Worm (Caenorhabditis elegans): ENCODE results near the gene Y57E12AL.2.

Y57E12AL.2 gene

ce11 chrV:7060396-7060795 lies 2.5 kb downstream of the Y57E12AL.2 start, which contains the start of the genes Y57E12AL.6 and Y57E12AL.1 (continued):
- TF ChIP-seq skn-1 (tag; optimal IDR thresholded peaks at IDR 0.05) (peak; percentile 95), nhr-25 (tag; optimal IDR thresholded peaks at IDR 0.05) (peak; percentile 90), pha-4 (tag; optimal IDR thresholded peaks at IDR 0.05) (peak; percentile 81), egl-5 (tag; optimal IDR thresholded peaks at IDR 0.05) (peak; percentile 78), nhr-67 (tag; optimal IDR thresholded peaks at IDR 0.05) (no peak), lsy-12 (tag; optimal IDR thresholded peaks at IDR 0.05) (peak; percentile 52), nhr-12 (tag; optimal IDR thresholded peaks at IDR 0.05) (no peak), ztf-11 (tag; optimal IDR thresholded peaks at IDR 0.05) (no peak), snpc-4 (tag; optimal IDR thresholded peaks at IDR 0.05) (peak; percentile 93)

ce11 chrV:7062790-7063189 lies 4.9 kb downstream of the Y57E12AL.2 start, which contains the start of gene tmem-258:
Gene tmem-258 (plus strand): TSS chrV:7063174.
- peak; percentile 50 for TF ChIP-seq snpc-4 (tag; optimal IDR thresholded peaks at IDR 0.05)

- no peak for TF ChIP-seq elt-1 (tag; optimal IDR thresholded peaks at IDR 0.05)
- TF ChIP-seq fkh-10 (GFP tag; optimal IDR thresholded peaks at IDR 0.05), result no peak
- TF ChIP-seq sea-2 (GFP tag; optimal IDR thresholded peaks at IDR 0.05), result no peak
- no peak for TF ChIP-seq ceh-16 (tag; optimal IDR thresholded peaks at IDR 0.05)
- TF ChIP-seq tbx-2 (tag; optimal IDR thresholded peaks at IDR 0.05), result no peak
- TF ChIP-seq ceh-28 (tag; optimal IDR thresholded peaks at IDR 0.05), result no peak
Measured at ce11 chrV:7065226-7065625, 7.3 kb downstream of the Y57E12AL.2 start, which contains the start of gene Y57E12AR.1. Gene Y57E12AR.1 (minus strand): TSS chrV:7065326.

- no peak for TF ChIP-seq nhr-67 (tag; optimal IDR thresholded peaks at IDR 0.05)
- no peak for TF ChIP-seq unc-39 (tag; optimal IDR thresholded peaks at IDR 0.05)
Measured at ce11 chrV:7068861-7069260, 11.0 kb downstream of the Y57E12AL.2 start.

- TF ChIP-seq mml-1 (tag; optimal IDR thresholded peaks at IDR 0.05), result no peak
- TF ChIP-seq ceh-28 (tag; optimal IDR thresholded peaks at IDR 0.05), result no peak
- TF ChIP-seq pqm-1 (tag; optimal IDR thresholded peaks at IDR 0.05), result no peak
- TF ChIP-seq eor-1 (tag; optimal IDR thresholded peaks at IDR 0.05), result no peak
- no peak for TF ChIP-seq mdl-1 (tag; optimal IDR thresholded peaks at IDR 0.05)
- no peak for TF ChIP-seq elt-2 (tag; optimal IDR thresholded peaks at IDR 0.05)
- no peak for TF ChIP-seq nhr-76 (tag; optimal IDR thresholded peaks at IDR 0.05)
- TF ChIP-seq unc-62 (GFP tag; optimal IDR thresholded peaks at IDR 0.05), result no peak
- TF ChIP-seq zag-1 (tag; optimal IDR thresholded peaks at IDR 0.05), result no peak
- TF ChIP-seq hmg-11 (tag; optimal IDR thresholded peaks at IDR 0.05), result no peak
- TF ChIP-seq nhr-77 (tag; optimal IDR thresholded peaks at IDR 0.05), result no peak
- no peak for TF ChIP-seq nhr-23 (tag; optimal IDR thresholded peaks at IDR 0.05)
Measured at ce11 chrV:7069605-7070004, 11.7 kb downstream of the Y57E12AL.2 start.

ce11 chrV:7072309-7072708 lies 14.4 kb downstream of the Y57E12AL.2 start, which contains the start of gene F27B10.1:
Gene F27B10.1 (plus strand): TSS chrV:7072609.
- TF ChIP-seq nhr-11 (tag; optimal IDR thresholded peaks at IDR 0.05) (no peak), jun-1 (tag; optimal IDR thresholded peaks at IDR 0.05) (no peak), nhr-28 (tag; optimal IDR thresholded peaks at IDR 0.05) (no peak), snpc-4 (tag; optimal IDR thresholded peaks at IDR 0.05) (no peak), lsy-12 (tag; optimal IDR thresholded peaks at IDR 0.05) (no peak), nhr-77 (tag; optimal IDR thresholded peaks at IDR 0.05) (no peak), nhr-12 (tag; optimal IDR thresholded peaks at IDR 0.05) (no peak), daf-12 (tag; optimal IDR thresholded peaks at IDR 0.05) (no peak), sea-2 (GFP tag; optimal IDR thresholded peaks at IDR 0.05) (no peak), ceh-28 (tag; optimal IDR thresholded peaks at IDR 0.05) (no peak)

- no peak for TF ChIP-seq nhr-237 (tag; optimal IDR thresholded peaks at IDR 0.05)
- TF ChIP-seq elt-2 (tag; optimal IDR thresholded peaks at IDR 0.05), result peak; percentile 48
- TF ChIP-seq pqm-1 (tag; optimal IDR thresholded peaks at IDR 0.05), result peak; percentile 63
Measured at ce11 chrV:7075646-7076045, 17.8 kb downstream of the Y57E12AL.2 start, which contains the start of gene npa-1. Gene npa-1 (plus strand): TSS chrV:7075787.
